Fruit fly (Drosophila melanogaster) whole organism, prepupa: ENCODE results near the gene CG31674.

Source experiments
- Blimp-1 ChIP-seq: fragments of 200-800 bp; sonication (Bioruptor generic); optimal IDR thresholded peaks from 3 replicates; lab custom pipeline; 2017; ENCODE audit warnings: missing biosample characterization, missing genetic modification characterization, mild to moderate bottlenecking, moderate library complexity, missing genetic modification reagents
- CG10631 ChIP-seq: fragments of 200-800 bp; sonication (Bioruptor generic); optimal IDR thresholded peaks from 2 replicates; lab custom pipeline; 2016; ENCODE audit warnings: missing biosample characterization, missing genetic modification characterization
- CG11294 ChIP-seq: fragments of 200-800 bp; sonication (Bioruptor generic); IDR thresholded peaks from 2 replicates; pipeline ENCODE4 v1.3.6; 2022; ENCODE audit warnings: missing biosample characterization, missing genetic modification characterization
- CG11762 ChIP-seq: fragments of 200-800 bp; sonication (Bioruptor generic); optimal IDR thresholded peaks from 3 replicates; lab custom pipeline; 2016; ENCODE audit warnings: missing biosample characterization, missing genetic modification characterization; ENCODE audit not compliant: insufficient read depth
- CG11902 ChIP-seq: fragments of 200-800 bp; sonication (Bioruptor generic); optimal IDR thresholded peaks from 3 replicates; lab custom pipeline; 2016; ENCODE audit warnings: missing biosample characterization, missing genetic modification characterization
- CG15336 ChIP-seq: fragments of 200-800 bp; sonication (Bioruptor generic); IDR thresholded peaks from 2 replicates; pipeline ENCODE4 v1.3.6; 2022; ENCODE audit warnings: missing biosample characterization, missing genetic modification characterization
- CG3032 ChIP-seq: fragments of 200-800 bp; optimal IDR thresholded peaks from 2 replicates; lab custom pipeline; 2019; ENCODE audit warnings: missing biosample characterization, mild to moderate bottlenecking, missing genetic modification characterization, moderate library complexity
- CG32006 ChIP-seq: fragments of 200-800 bp; sonication (Bioruptor generic); optimal IDR thresholded peaks from 3 replicates; lab custom pipeline; 2017; ENCODE audit warnings: missing biosample characterization, mild to moderate bottlenecking, missing genetic modification characterization
- CG34406 ChIP-seq: fragments of 200-800 bp; sonication (Bioruptor generic); optimal IDR thresholded peaks from 3 replicates; lab custom pipeline; 2016; ENCODE audit warnings: missing biosample characterization, missing genetic modification characterization
- CG3919 ChIP-seq: fragments of 200-800 bp; sonication (Bioruptor generic); optimal IDR thresholded peaks from 3 replicates; lab custom pipeline; 2016; ENCODE audit warnings: missing biosample characterization, missing genetic modification characterization
- CG6163 ChIP-seq: fragments of 200-800 bp; sonication (Bioruptor generic); IDR thresholded peaks from 3 replicates; pipeline ENCODE4 v1.3.6; 2022; ENCODE audit warnings: missing biosample characterization, missing genetic modification characterization
- CG6276 ChIP-seq: fragments of 200-800 bp; sonication (Bioruptor generic); optimal IDR thresholded peaks from 2 replicates; lab custom pipeline; 2017; ENCODE audit warnings: missing biosample characterization, mild to moderate bottlenecking, missing genetic modification characterization
- CG6792 ChIP-seq: fragments of 200-800 bp; sonication (Bioruptor generic); optimal IDR thresholded peaks from 3 replicates; lab custom pipeline; 2016; ENCODE audit warnings: missing biosample characterization, missing genetic modification characterization
- CG6854 ChIP-seq: fragments of 200-800 bp; sonication (Bioruptor generic); optimal IDR thresholded peaks from 2 replicates; lab custom pipeline; 2017; ENCODE audit warnings: missing biosample characterization, mild to moderate bottlenecking, missing genetic modification characterization
- CG7368 ChIP-seq: fragments of 200-800 bp; sonication (Bioruptor generic); optimal IDR thresholded peaks from 3 replicates; lab custom pipeline; 2016; ENCODE audit warnings: missing biosample characterization, missing genetic modification characterization
- CG8632 ChIP-seq: fragments of 200-800 bp; sonication (Bioruptor generic); optimal IDR thresholded peaks from 3 replicates; lab custom pipeline; 2016; ENCODE audit warnings: missing biosample characterization, missing genetic modification characterization
- CG9139 ChIP-seq: fragments of 200-800 bp; sonication (Bioruptor generic); optimal IDR thresholded peaks from 3 replicates; lab custom pipeline; 2017; ENCODE audit warnings: missing biosample characterization, mild to moderate bottlenecking, missing genetic modification characterization
- Eip75B ChIP-seq: fragments of 200-800 bp; sonication (Bioruptor generic); optimal IDR thresholded peaks from 3 replicates; lab custom pipeline; 2016; ENCODE audit warnings: missing biosample characterization, missing genetic modification characterization
- Ets21C ChIP-seq: fragments of 200-800 bp; sonication (Bioruptor generic); optimal IDR thresholded peaks from 3 replicates; lab custom pipeline; 2016; ENCODE audit warnings: missing biosample characterization, missing genetic modification characterization
- Ets96B ChIP-seq: fragments of 200-800 bp; optimal IDR thresholded peaks from 2 replicates; lab custom pipeline; 2019; ENCODE audit warnings: missing biosample characterization, mild to moderate bottlenecking, missing genetic modification characterization, moderate library complexity
- Gug ChIP-seq: fragments of 200-800 bp; sonication (Bioruptor generic); IDR thresholded peaks from 2 replicates; pipeline ENCODE4 v1.3.6; 2022; ENCODE audit warnings: missing biosample characterization, missing genetic modification characterization
- Hr38 ChIP-seq: sonication (Bioruptor generic); optimal IDR thresholded peaks from 2 replicates; lab custom pipeline; 2016; ENCODE audit warnings: missing biosample characterization, missing genetic modification characterization
- Hr39 ChIP-seq: fragments of 200-800 bp; sonication (Bioruptor generic); optimal IDR thresholded peaks from 2 replicates; lab custom pipeline; 2016; ENCODE audit warnings: missing biosample characterization, missing genetic modification characterization
- Lpt ChIP-seq: fragments of 200-800 bp; sonication (Bioruptor generic); optimal IDR thresholded peaks from 3 replicates; lab custom pipeline; 2016; ENCODE audit warnings: missing biosample characterization, missing genetic modification characterization
- Met ChIP-seq: fragments of 200-800 bp; sonication (Bioruptor generic); optimal IDR thresholded peaks from 3 replicates; lab custom pipeline; 2016; ENCODE audit warnings: missing biosample characterization, missing genetic modification characterization
- OdsH ChIP-seq: fragments of 200-800 bp; sonication (Bioruptor generic); optimal IDR thresholded peaks from 3 replicates; lab custom pipeline; 2016; ENCODE audit warnings: missing biosample characterization, missing genetic modification characterization
- Smox ChIP-seq: fragments of 200-800 bp; sonication (Bioruptor generic); optimal IDR thresholded peaks from 3 replicates; lab custom pipeline; 2016; ENCODE audit warnings: missing biosample characterization, missing genetic modification characterization
- Sox14 ChIP-seq: fragments of 200-800 bp; sonication (Bioruptor generic); optimal IDR thresholded peaks from 3 replicates; lab custom pipeline; 2016; ENCODE audit warnings: missing biosample characterization, missing genetic modification characterization
- Sox15 ChIP-seq: fragments of 200-800 bp; sonication (Bioruptor generic); optimal IDR thresholded peaks from 3 replicates; lab custom pipeline; 2016; ENCODE audit warnings: missing biosample characterization, missing genetic modification characterization
- achi ChIP-seq: fragments of 200-800 bp; sonication (Bioruptor generic); optimal IDR thresholded peaks from 3 replicates; lab custom pipeline; 2016; ENCODE audit warnings: missing biosample characterization, missing genetic modification characterization
- dsx ChIP-seq: fragments of 200-800 bp; optimal IDR thresholded peaks from 3 replicates; lab custom pipeline; 2019; ENCODE audit warnings: missing biosample characterization, mild to moderate bottlenecking, missing genetic modification characterization, moderate library complexity; ENCODE audit not compliant: poor library complexity, severe bottlenecking
- eg ChIP-seq: fragments of 200-800 bp; sonication (Bioruptor generic); IDR thresholded peaks from 3 replicates; pipeline ENCODE4 v1.3.6; 2022; ENCODE audit warnings: missing biosample characterization, missing genetic modification characterization
- esn ChIP-seq: fragments of 200-800 bp; sonication (Bioruptor generic); optimal IDR thresholded peaks from 2 replicates; lab custom pipeline; 2016; ENCODE audit warnings: missing biosample characterization, mild to moderate bottlenecking, missing genetic modification characterization, moderate library complexity
- fd59A ChIP-seq: fragments of 200-800 bp; sonication (Bioruptor generic); optimal IDR thresholded peaks from 2 replicates; lab custom pipeline; 2017; ENCODE audit warnings: missing biosample characterization, mild to moderate bottlenecking, missing genetic modification characterization, missing genetic modification reagents
- fd85E ChIP-seq: fragments of 200-800 bp; sonication (Bioruptor generic); optimal IDR thresholded peaks from 3 replicates; lab custom pipeline; 2016; ENCODE audit warnings: missing biosample characterization, missing genetic modification characterization
- fkh ChIP-seq: fragments of 200-800 bp; sonication (Bioruptor generic); optimal IDR thresholded peaks from 3 replicates; lab custom pipeline; 2017; ENCODE audit warnings: missing biosample characterization, mild to moderate bottlenecking, missing genetic modification characterization, moderate library complexity
- lz ChIP-seq: fragments of 200-800 bp; sonication (Bioruptor generic); optimal IDR thresholded peaks from 3 replicates; lab custom pipeline; 2016; ENCODE audit warnings: missing biosample characterization, missing genetic modification characterization
- net ChIP-seq: fragments of 200-800 bp; sonication (Bioruptor generic); optimal IDR thresholded peaks from 3 replicates; lab custom pipeline; 2016; ENCODE audit warnings: missing biosample characterization, missing genetic modification characterization
- pdm3 ChIP-seq: fragments of 200-800 bp; sonication (Bioruptor generic); optimal IDR thresholded peaks from 3 replicates; lab custom pipeline; 2016; ENCODE audit warnings: missing biosample characterization, missing genetic modification characterization
- salr ChIP-seq, 2 experiments: fragments of 200-800 bp; sonication (Bioruptor generic); optimal IDR thresholded peaks; 3 replicates each; lab custom pipeline; 2016 to 2018; ENCODE audit warnings: missing biosample characterization in 2 of 2, missing genetic modification characterization in 2 of 2, mild to moderate bottlenecking in 1 of 2
- spab ChIP-seq: fragments of 200-800 bp; sonication (Bioruptor generic); optimal IDR thresholded peaks from 2 replicates; lab custom pipeline; 2017; ENCODE audit warnings: missing biosample characterization, mild to moderate bottlenecking, missing genetic modification characterization, missing genetic modification reagents
- ss ChIP-seq, 2 experiments: fragments of 200-800 bp; sonication (Bioruptor generic); optimal IDR thresholded peaks; 2 replicates in 1 of 2; 3 replicates in 1 of 2; lab custom pipeline; 2017 to 2018; ENCODE audit warnings: mild to moderate bottlenecking in 2 of 2, missing biosample characterization in 2 of 2, missing genetic modification characterization in 2 of 2, moderate library complexity in 1 of 2
- svp ChIP-seq: fragments of 200-800 bp; sonication (Bioruptor generic); peaks from one replicate; lab custom pipeline; 2016; ENCODE audit warnings: missing biosample characterization, missing genetic modification characterization
- topi ChIP-seq: fragments of 200-800 bp; sonication (Bioruptor generic); optimal IDR thresholded peaks from 3 replicates; lab custom pipeline; 2016; ENCODE audit warnings: missing biosample characterization, missing genetic modification characterization
- vri ChIP-seq: fragments of 200-800 bp; sonication (Bioruptor generic); optimal IDR thresholded peaks from 3 replicates; lab custom pipeline; 2016; ENCODE audit warnings: missing biosample characterization, mild to moderate bottlenecking, missing genetic modification characterization

CG31674 gene

dm6 chr2L:20794656-20795055 lies 36.4 kb upstream of the CG31674 start:
- peak; percentile 11 for TF ChIP-seq CG6276 (GFP tag; lab: Kevin White, UChicago)
- TF ChIP-seq CG11294 = no peak
- TF ChIP-seq CG10631 (GFP tag; lab: Kevin White, UChicago) = no peak
- TF ChIP-seq fkh (GFP tag; lab: Kevin White, UChicago) = no peak
- no peak for TF ChIP-seq Eip75B (GFP tag; lab: Kevin White, UChicago)
- no peak for TF ChIP-seq vri (GFP tag; lab: Kevin White, UChicago)
- no peak for TF ChIP-seq Smox
- no peak for TF ChIP-seq OdsH (GFP tag; lab: Kevin White, UChicago)
- TF ChIP-seq CG3032 (tag; lab: Kevin White, UChicago) = no peak
- TF ChIP-seq spab = no peak
- TF ChIP-seq CG3919 (GFP tag; lab: Kevin White, UChicago) = no peak
- no peak for TF ChIP-seq CG8632
- no peak for TF ChIP-seq Sox15 (GFP tag; lab: Kevin White, UChicago)
- TF ChIP-seq CG6854 (GFP tag; lab: Kevin White, UChicago) = peak; percentile 53
- peak; percentile 10 for TF ChIP-seq Blimp-1 (GFP tag; lab: Kevin White, UChicago)
- TF ChIP-seq lz (GFP tag; lab: Kevin White, UChicago) = no peak
- peak; percentile 35; the same call in 1 of the 3 replicates for TF ChIP-seq eg (GFP tag; lab: Robert Waterston, UW)
- no peak for TF ChIP-seq CG15336
- no peak for TF ChIP-seq CG34406 (GFP tag; lab: Kevin White, UChicago)
- TF ChIP-seq esn (GFP tag; lab: Kevin White, UChicago) = no peak
- TF ChIP-seq Sox14 (GFP tag; lab: Kevin White, UChicago) = no peak
- TF ChIP-seq Hr39 (GFP tag; lab: Kevin White, UChicago) = no peak
- no peak for TF ChIP-seq CG6792
- TF ChIP-seq pdm3 (GFP tag; lab: Kevin White, UChicago) = no peak
- TF ChIP-seq salr (GFP tag; optimal IDR thresholded peaks at IDR 0.05; lab: Kevin White, UChicago) = no peak
- no peak for TF ChIP-seq Lpt (GFP tag; lab: Kevin White, UChicago)
- TF ChIP-seq CG32006 = no peak
- TF ChIP-seq Met (GFP tag; lab: Kevin White, UChicago) = no peak
- TF ChIP-seq Hr38 = no peak
- no peak for TF ChIP-seq achi (GFP tag; lab: Kevin White, UChicago)
- no peak for TF ChIP-seq Gug
- TF ChIP-seq net (GFP tag; lab: Kevin White, UChicago) = no peak
- TF ChIP-seq CG9139 (GFP tag; lab: Kevin White, UChicago) = no peak

dm6 chr2L:20795774-20796173 lies 35.3 kb upstream of the CG31674 start:
- TF ChIP-seq CG11902 (GFP tag; lab: Kevin White, UChicago) = no peak
- no peak for TF ChIP-seq salr (GFP tag; optimal IDR thresholded peaks at IDR 0.05; lab: Kevin White, UChicago)

dm6 chr2L:20796758-20797514 lies 34.1 kb upstream of the CG31674 start, which contains the start of gene vari:
Gene vari (minus strand): TSS chr2L:20797042.
- no peak for TF ChIP-seq esn (GFP tag; lab: Kevin White, UChicago)
- no peak for TF ChIP-seq topi (GFP tag; lab: Kevin White, UChicago)
- no peak for TF ChIP-seq CG32006
- no peak for TF ChIP-seq Smox
- no peak for TF ChIP-seq CG3032 (tag; lab: Kevin White, UChicago)
- TF ChIP-seq CG11762 (GFP tag; lab: Kevin White, UChicago) = no peak
- TF ChIP-seq CG7368 (GFP tag; lab: Kevin White, UChicago) = no peak
- TF ChIP-seq fd59A (GFP tag; lab: Kevin White, UChicago) = no peak
- TF ChIP-seq dsx (GFP tag; lab: Kevin White, UChicago) = no peak
- no peak for TF ChIP-seq Ets21C
- TF ChIP-seq vri (GFP tag; lab: Kevin White, UChicago) = peak; percentile 18
- peak; percentile 27; the same call in 1 of the 2 replicates for TF ChIP-seq CG15336
- TF ChIP-seq Ets96B (tag; lab: Kevin White, UChicago) = no peak
- TF ChIP-seq spab = no peak
- no peak for TF ChIP-seq fd85E (GFP tag; lab: Kevin White, UChicago)
- peak; percentile 60; the same call in 2 of the 3 replicates for TF ChIP-seq CG6163 (GFP tag; lab: Robert Waterston, UW)
- no peak for TF ChIP-seq CG3919 (GFP tag; lab: Kevin White, UChicago)
- TF ChIP-seq Eip75B (GFP tag; lab: Kevin White, UChicago) = no peak
- TF ChIP-seq CG6854 (GFP tag; lab: Kevin White, UChicago) = peak; percentile 18
- no peak for TF ChIP-seq svp (GFP tag; lab: Kevin White, UChicago)
- no peak for TF ChIP-seq CG10631 (GFP tag; lab: Kevin White, UChicago)
- no peak for TF ChIP-seq Lpt (GFP tag; lab: Kevin White, UChicago)
- TF ChIP-seq achi (GFP tag; lab: Kevin White, UChicago) = peak; percentile 46
- no peak for TF ChIP-seq CG11902 (GFP tag; lab: Kevin White, UChicago)
- TF ChIP-seq ss (GFP tag; optimal IDR thresholded peaks at IDR 0.05; lab: Kevin White, UChicago) = peak in 1 of 2 experiments; percentile 5
- no peak for TF ChIP-seq Hr39 (GFP tag; lab: Kevin White, UChicago)
- no peak for TF ChIP-seq CG9139 (GFP tag; lab: Kevin White, UChicago)
- no peak for TF ChIP-seq Gug
